Fruit fly (Drosophila melanogaster) whole organism, embryonic: ENCODE data around the gene Lgr3.

Experiments
- Asciz ChIP-seq: fragments of 200-800 bp; sonication (Bioruptor generic); optimal IDR thresholded peaks from 2 replicates; lab custom pipeline; 2017; ENCODE audit warnings: missing biosample characterization, mild to moderate bottlenecking, missing genetic modification characterization, missing genetic modification reagents
- CG10209 ChIP-seq: fragments of 200-800 bp; sonication (Bioruptor generic); optimal IDR thresholded peaks from 3 replicates; lab custom pipeline; 2017; ENCODE audit warnings: missing biosample characterization, mild to moderate bottlenecking, missing genetic modification characterization, missing genetic modification reagents
- CG10267 ChIP-seq: fragments of 200-800 bp; sonication (Bioruptor generic); optimal IDR thresholded peaks from 2 replicates; lab custom pipeline; 2018; ENCODE audit warnings: missing biosample characterization, mild to moderate bottlenecking, missing genetic modification characterization, moderate library complexity
- CG11093 ChIP-seq: fragments of 200-800 bp; sonication (Bioruptor generic); IDR thresholded peaks from 3 replicates; pipeline ENCODE4 v1.3.6; 2022; ENCODE audit warnings: missing biosample characterization, missing genetic modification characterization
- CG11504 ChIP-seq: fragments of 200-800 bp; sonication (Bioruptor generic); optimal IDR thresholded peaks from 3 replicates; lab custom pipeline; 2019; ENCODE audit warnings: missing biosample characterization, mild to moderate bottlenecking, missing genetic modification characterization, moderate library complexity
- CG13123 ChIP-seq: fragments of 200-800 bp; sonication (Bioruptor generic); optimal IDR thresholded peaks from 2 replicates; lab custom pipeline; 2016; ENCODE audit warnings: missing biosample characterization, missing genetic modification characterization
- CG13624 ChIP-seq: fragments of 200-800 bp; sonication (Bioruptor generic); optimal IDR thresholded peaks from 2 replicates; lab custom pipeline; 2016; ENCODE audit warnings: missing biosample characterization, missing genetic modification characterization
- CG14710 ChIP-seq: fragments of 200-800 bp; sonication (Bioruptor generic); optimal IDR thresholded peaks from 3 replicates; lab custom pipeline; 2019; ENCODE audit warnings: missing biosample characterization, mild to moderate bottlenecking, missing genetic modification characterization, moderate library complexity
- CG15514 ChIP-seq: fragments of 200-800 bp; sonication (Bioruptor generic); optimal IDR thresholded peaks from 3 replicates; lab custom pipeline; 2017; ENCODE audit warnings: missing biosample characterization, missing genetic modification characterization, mild to moderate bottlenecking, moderate library complexity, missing genetic modification reagents
- CG15601 ChIP-seq: fragments of 200-800 bp; sonication (Bioruptor generic); optimal IDR thresholded peaks from 3 replicates; lab custom pipeline; 2019; ENCODE audit warnings: missing biosample characterization, mild to moderate bottlenecking, missing genetic modification characterization, moderate library complexity
- CG1602 ChIP-seq: fragments of 200-800 bp; sonication (Bioruptor generic); optimal IDR thresholded peaks from 3 replicates; lab custom pipeline; 2016; ENCODE audit warnings: missing biosample characterization, missing genetic modification characterization
- CG17359 ChIP-seq: fragments of 200-800 bp; sonication (Bioruptor generic); optimal IDR thresholded peaks from 3 replicates; lab custom pipeline; 2018; ENCODE audit warnings: missing biosample characterization, mild to moderate bottlenecking, missing genetic modification characterization, moderate library complexity
- CG17385 ChIP-seq: fragments of 200-800 bp; sonication (Bioruptor generic); optimal IDR thresholded peaks from 3 replicates; lab custom pipeline; 2018; ENCODE audit warnings: missing biosample characterization, mild to moderate bottlenecking, missing genetic modification characterization
- CG2120 ChIP-seq: fragments of 200-800 bp; sonication (Bioruptor generic); optimal IDR thresholded peaks from 3 replicates; lab custom pipeline; 2016; ENCODE audit warnings: missing biosample characterization, missing genetic modification characterization
- CG31365 ChIP-seq: fragments of 200-800 bp; sonication (Bioruptor generic); optimal IDR thresholded peaks from 2 replicates; lab custom pipeline; 2018; ENCODE audit warnings: missing biosample characterization, mild to moderate bottlenecking, missing genetic modification characterization
- CG31441 ChIP-seq: fragments of 200-800 bp; sonication (Bioruptor generic); IDR thresholded peaks from 2 replicates; pipeline ENCODE4 v1.3.6; 2022; ENCODE audit warnings: missing biosample characterization, missing genetic modification characterization
- CG3847 ChIP-seq: fragments of 200-800 bp; sonication (Bioruptor generic); IDR thresholded peaks from 2 replicates; pipeline ENCODE4 v1.3.6; 2022; ENCODE audit warnings: missing biosample characterization, missing genetic modification characterization
- CG4617 ChIP-seq: fragments of 200-800 bp; sonication (Bioruptor generic); optimal IDR thresholded peaks from 3 replicates; lab custom pipeline; 2016; ENCODE audit warnings: missing biosample characterization, missing genetic modification characterization, borderline replicate concordance
- CG7745 ChIP-seq: fragments of 200-800 bp; sonication (Bioruptor generic); optimal IDR thresholded peaks from 2 replicates; lab custom pipeline; 2018; ENCODE audit warnings: missing biosample characterization, mild to moderate bottlenecking, missing genetic modification characterization, moderate library complexity
- CG7963 ChIP-seq: fragments of 200-800 bp; sonication (Bioruptor generic); IDR thresholded peaks from 3 replicates; pipeline ENCODE4 v1.3.6; 2022; ENCODE audit warnings: missing biosample characterization, missing genetic modification characterization; ENCODE audit not compliant: partially characterized antibody
- CG8924 ChIP-seq: fragments of 200-800 bp; optimal IDR thresholded peaks from 3 replicates; lab custom pipeline; 2019; ENCODE audit warnings: missing biosample characterization, mild to moderate bottlenecking, missing genetic modification characterization, moderate library complexity
- Dip2 ChIP-seq: fragments of 200-800 bp; sonication (Bioruptor generic); IDR thresholded peaks from 2 replicates; pipeline ENCODE4 v1.3.6; 2022; ENCODE audit warnings: missing biosample characterization, missing genetic modification characterization
- Doc2 ChIP-seq: fragments of 200-800 bp; sonication (Bioruptor generic); IDR thresholded peaks from 2 replicates; pipeline ENCODE4 v1.3.6; 2022; ENCODE audit warnings: missing biosample characterization, missing genetic modification characterization
- E2f1 ChIP-seq: fragments of 200-800 bp; sonication (Bioruptor generic); IDR thresholded peaks from 2 replicates; pipeline ENCODE4 v1.3.6; 2022; ENCODE audit warnings: missing biosample characterization, missing genetic modification characterization
- E2f2 ChIP-seq: fragments of 200-800 bp; sonication (Bioruptor generic); IDR thresholded peaks from 2 replicates; pipeline ENCODE4 v1.3.6; 2022; ENCODE audit warnings: missing biosample characterization, missing genetic modification characterization
- HmgZ ChIP-seq: fragments of 200-800 bp; sonication (Bioruptor generic); optimal IDR thresholded peaks from 2 replicates; lab custom pipeline; 2018; ENCODE audit warnings: missing biosample characterization, mild to moderate bottlenecking, missing genetic modification characterization
- MBD-R2 ChIP-seq: fragments of 200-800 bp; sonication (Bioruptor generic); IDR thresholded peaks from 2 replicates; pipeline ENCODE4 v1.3.6; 2022; ENCODE audit warnings: missing biosample characterization, missing genetic modification characterization
- Max ChIP-seq: fragments of 200-800 bp; sonication (Bioruptor generic); optimal IDR thresholded peaks from 2 replicates; lab custom pipeline; 2016; ENCODE audit warnings: missing biosample characterization, mild to moderate bottlenecking, missing genetic modification characterization
- Opbp ChIP-seq: fragments of 200-800 bp; sonication (Bioruptor generic); IDR thresholded peaks from 3 replicates; pipeline ENCODE4 v1.3.6; 2022; ENCODE audit warnings: missing biosample characterization, missing genetic modification characterization; ENCODE audit not compliant: partially characterized antibody
- Six4 ChIP-seq: fragments of 200-800 bp; sonication (Bioruptor generic); optimal IDR thresholded peaks from 2 replicates; lab custom pipeline; 2016; ENCODE audit warnings: missing biosample characterization, missing genetic modification characterization
- Sry-δ ChIP-seq: fragments of 200-800 bp; sonication (Bioruptor generic); optimal IDR thresholded peaks from 2 replicates; lab custom pipeline; 2016; ENCODE audit warnings: missing biosample characterization, missing genetic modification characterization
- YL-1 ChIP-seq: fragments of 200-800 bp; sonication (Bioruptor generic); optimal IDR thresholded peaks from 3 replicates; lab custom pipeline; 2017; ENCODE audit warnings: missing biosample characterization, mild to moderate bottlenecking, missing genetic modification characterization
- amos ChIP-seq: fragments of 200-800 bp; sonication (Bioruptor generic); IDR thresholded peaks from 2 replicates; pipeline ENCODE4 v1.3.6; 2022; ENCODE audit warnings: missing biosample characterization, missing genetic modification characterization; ENCODE audit not compliant: partially characterized antibody
- ato ChIP-seq: fragments of 200-800 bp; sonication (Bioruptor generic); IDR thresholded peaks from 2 replicates; pipeline ENCODE4 v1.3.6; 2022; ENCODE audit warnings: missing biosample characterization, missing genetic modification characterization; ENCODE audit not compliant: partially characterized antibody
- chinmo ChIP-seq: fragments of 200-800 bp; sonication (Bioruptor generic); IDR thresholded peaks from 4 replicates; pipeline ENCODE4 v1.3.6; 2022; ENCODE audit warnings: missing biosample characterization, missing genetic modification characterization; ENCODE audit not compliant: partially characterized antibody
- ci ChIP-seq: fragments of 200-800 bp; sonication (Bioruptor generic); IDR thresholded peaks from 3 replicates; pipeline ENCODE4 v1.3.6; 2022; ENCODE audit warnings: missing biosample characterization, missing genetic modification characterization
- da ChIP-seq: fragments of 200-800 bp; sonication (Bioruptor generic); optimal IDR thresholded peaks from 2 replicates; lab custom pipeline; 2016; ENCODE audit warnings: missing biosample characterization, missing genetic modification characterization
- exex ChIP-seq: fragments of 200-800 bp; sonication (Bioruptor generic); optimal IDR thresholded peaks from 4 replicates; lab custom pipeline; 2018; ENCODE audit warnings: missing biosample characterization, mild to moderate bottlenecking, missing genetic modification characterization, moderate library complexity
- gsb-n ChIP-seq: fragments of 200-800 bp; sonication (Bioruptor generic); optimal IDR thresholded peaks from 3 replicates; lab custom pipeline; 2018; ENCODE audit warnings: missing biosample characterization, mild to moderate bottlenecking, missing genetic modification characterization
- h ChIP-seq: fragments of >200 bp; optimal IDR thresholded peaks from 2 replicates; lab custom pipeline; 2017
- hkb ChIP-seq, 2 experiments: fragments of 200-800 bp in 1 of 2; fragments of >200 bp in 1 of 2; sonication (Bioruptor generic) in 1 of 2; IDR thresholded peaks in 1 of 2; optimal IDR thresholded peaks in 1 of 2; 2 replicates each; pipeline versions ENCODE4 v1.3.6 to Lab custom; 2017 to 2022; ENCODE audit warnings: missing biosample characterization in 1 of 2, missing genetic modification characterization in 1 of 2
- lmd ChIP-seq: fragments of 200-800 bp; sonication (Bioruptor generic); IDR thresholded peaks from 2 replicates; pipeline ENCODE4 v1.3.6; 2022; ENCODE audit warnings: missing biosample characterization, missing genetic modification characterization
- nmo ChIP-seq: fragments of 200-800 bp; sonication (Bioruptor generic); optimal IDR thresholded peaks from 2 replicates; lab custom pipeline; 2018; ENCODE audit warnings: missing biosample characterization, mild to moderate bottlenecking, missing genetic modification characterization, moderate library complexity
- pzg ChIP-seq: fragments of 200-800 bp; sonication (Bioruptor generic); optimal IDR thresholded peaks from 3 replicates; lab custom pipeline; 2018; ENCODE audit warnings: missing biosample characterization, mild to moderate bottlenecking, missing genetic modification characterization, moderate library complexity
- so ChIP-seq: fragments of 200-800 bp; sonication (Bioruptor generic); IDR thresholded peaks from 3 replicates; pipeline ENCODE4 v1.3.6; 2022; ENCODE audit warnings: missing biosample characterization, missing genetic modification characterization
- stwl ChIP-seq: fragments of 200-800 bp; sonication (Bioruptor generic); optimal IDR thresholded peaks from 3 replicates; lab custom pipeline; 2018; ENCODE audit warnings: missing biosample characterization, mild to moderate bottlenecking, missing genetic modification characterization, moderate library complexity
- sug ChIP-seq: fragments of 200-800 bp; optimal IDR thresholded peaks from 2 replicates; lab custom pipeline; 2019; ENCODE audit warnings: missing biosample characterization, mild to moderate bottlenecking, missing genetic modification characterization, moderate library complexity
- zen ChIP-seq: fragments of 200-800 bp; sonication (Bioruptor generic); optimal IDR thresholded peaks from 3 replicates; lab custom pipeline; 2018; ENCODE audit warnings: missing biosample characterization, mild to moderate bottlenecking, missing genetic modification characterization, moderate library complexity

The Lgr3 gene

dm6 chr3R:25626625-25627275 is 38.9 kb upstream of the Lgr3 start, which contains the start of gene Ssadh (continued):
- TF ChIP-seq Six4 (no peak), CG7745 (no peak), Max (GFP tag; lab: Kevin White, UChicago) (peak; percentile 57), Sry-δ (GFP tag; lab: Kevin White, UChicago) (peak; percentile 53), CG11093 (GFP tag; lab: Robert Waterston, UW) (no peak), YL-1 (GFP tag; lab: Kevin White, UChicago) (peak; percentile 33), CG11504 (tag; lab: Kevin White, UChicago) (peak; percentile 44), E2f1 (GFP tag; lab: Robert Waterston, UW) (no peak), CG2120 (GFP tag; lab: Kevin White, UChicago) (peak; percentile 9), CG1602 (GFP tag; lab: Kevin White, UChicago) (no peak), nmo (peak; percentile 35), Dip2 (GFP tag; lab: Robert Waterston, UW) (no peak), CG4617 (GFP tag; lab: Kevin White, UChicago) (peak; percentile 28), hkb (optimal IDR thresholded peaks at IDR 0.05; lab: Kevin White, UChicago) (peak; percentile 46), hkb (GFP tag; IDR thresholded peaks at IDR 0.05; lab: Robert Waterston, UW) (no peak), Doc2 (GFP tag; lab: Robert Waterston, UW) (no peak), CG8924 (tag; lab: Kevin White, UChicago) (no peak), CG31441 (0 out of 2 replicates have a peak, but pooled peaks have one; percentile 20), lmd (GFP tag; lab: Robert Waterston, UW) (no peak), CG15514 (GFP tag; lab: Kevin White, UChicago) (peak; percentile 95), pzg (GFP tag; lab: Kevin White, UChicago) (peak; percentile 59), gsb-n (peak; percentile 56), MBD-R2 (GFP tag; lab: Robert Waterston, UW) (peak; percentile 86), zen (peak; percentile 4), Opbp (GFP tag; lab: Robert Waterston, UW) (peak; percentile 37; the same call in 1 of the 3 replicates), CG17385 (GFP tag; lab: Kevin White, UChicago) (no peak), exex (tag; lab: Kevin White, UChicago) (peak; percentile 75), CG3847 (GFP tag; lab: Robert Waterston, UW) (peak; percentile 43; the same call in 1 of the 2 replicates), CG10267 (tag; lab: Kevin White, UChicago) (peak; percentile 44), CG15601 (peak; percentile 18), CG17359 (tag; lab: Kevin White, UChicago) (no peak), CG7963 (peak; percentile 50; the same call in 1 of the 3 replicates), CG13624 (GFP tag; lab: Kevin White, UChicago) (peak; percentile 8), CG13123 (GFP tag; lab: Kevin White, UChicago) (no peak), stwl (tag; lab: Kevin White, UChicago) (peak; percentile 54), CG14710 (tag; lab: Kevin White, UChicago) (peak; percentile 62), ato (GFP tag; lab: Robert Waterston, UW) (0 out of 2 replicates have a peak, but pooled peaks have one; percentile 47), Asciz (GFP tag; lab: Kevin White, UChicago) (no peak), amos (peak; percentile 56), so (GFP tag; lab: Robert Waterston, UW) (no peak), h (lab: Kevin White, UChicago) (no peak), CG31365 (tag; lab: Kevin White, UChicago) (peak; percentile 16), HmgZ (tag; lab: Kevin White, UChicago) (peak; percentile 4), E2f2 (GFP tag; lab: Robert Waterston, UW) (peak; percentile 97), da (GFP tag; lab: Kevin White, UChicago) (peak; percentile 6), chinmo (GFP tag; lab: Robert Waterston, UW) (0 out of 4 replicates have a peak, but pooled peaks have one; percentile 27), sug (tag; lab: Kevin White, UChicago) (peak; percentile 85), ci (no peak), CG10209 (GFP tag; lab: Kevin White, UChicago) (no peak)
